Fruit fly (Drosophila melanogaster) whole organism, adult: Measurements from ENCODE around the gene Acp1.

ENCODE experiments used
- CG12768 ChIP-seq: fragments of 200-800 bp; sonication (Bioruptor generic); optimal IDR thresholded peaks from 2 replicates; lab custom pipeline; 2017; ENCODE audit warnings: missing biosample characterization, missing genetic modification characterization, mild to moderate bottlenecking, moderate library complexity, missing genetic modification reagents
- CG14711 ChIP-seq: fragments of 200-800 bp; sonication (Bioruptor generic); optimal IDR thresholded peaks from 2 replicates; lab custom pipeline; 2018; ENCODE audit warnings: missing biosample characterization, mild to moderate bottlenecking, missing genetic modification characterization, moderate library complexity
- CG1620 ChIP-seq: fragments of 200-800 bp; sonication (Bioruptor generic); optimal IDR thresholded peaks from 2 replicates; lab custom pipeline; 2016; ENCODE audit warnings: missing biosample characterization, missing genetic modification characterization
- CG7045 ChIP-seq: fragments of 200-800 bp; sonication (Bioruptor generic); optimal IDR thresholded peaks from 2 replicates; lab custom pipeline; 2017; ENCODE audit warnings: missing biosample characterization, mild to moderate bottlenecking, missing genetic modification characterization
- CG7101 ChIP-seq: fragments of 200-800 bp; sonication (Bioruptor generic); optimal IDR thresholded peaks from 2 replicates; lab custom pipeline; 2018; ENCODE audit warnings: missing biosample characterization, mild to moderate bottlenecking, missing genetic modification characterization, moderate library complexity
- Clk ChIP-seq: fragments of 200-800 bp; sonication (Bioruptor generic); optimal IDR thresholded peaks from 2 replicates; lab custom pipeline; 2017; ENCODE audit warnings: missing biosample characterization, missing genetic modification characterization
- Hr96 ChIP-seq: fragments of 200-800 bp; sonication (Bioruptor generic); optimal IDR thresholded peaks from 2 replicates; lab custom pipeline; 2016; ENCODE audit warnings: missing biosample characterization, missing genetic modification characterization
- bab1 ChIP-seq: fragments of 200-800 bp; sonication (Bioruptor generic); optimal IDR thresholded peaks from 3 replicates; lab custom pipeline; 2019; ENCODE audit warnings: missing biosample characterization, mild to moderate bottlenecking, missing genetic modification characterization, moderate library complexity
- ovo ChIP-seq: fragments of 200-800 bp; sonication (Bioruptor generic); optimal IDR thresholded peaks from 2 replicates; lab custom pipeline; 2016; ENCODE audit warnings: missing biosample characterization, missing genetic modification characterization
- pad ChIP-seq: fragments of 200-800 bp; sonication (Bioruptor generic); optimal IDR thresholded peaks from 3 replicates; lab custom pipeline; 2017; ENCODE audit warnings: missing biosample characterization, missing genetic modification characterization, mild to moderate bottlenecking, moderate library complexity, missing genetic modification reagents
- tj ChIP-seq: fragments of 200-800 bp; sonication (Bioruptor generic); optimal IDR thresholded peaks from 3 replicates; lab custom pipeline; 2017; ENCODE audit warnings: missing biosample characterization, mild to moderate bottlenecking, missing genetic modification characterization, moderate library complexity
- toe ChIP-seq: fragments of 200-800 bp; sonication (Bioruptor generic); optimal IDR thresholded peaks from 2 replicates; lab custom pipeline; 2016; ENCODE audit warnings: missing biosample characterization, missing genetic modification characterization

DNA sequence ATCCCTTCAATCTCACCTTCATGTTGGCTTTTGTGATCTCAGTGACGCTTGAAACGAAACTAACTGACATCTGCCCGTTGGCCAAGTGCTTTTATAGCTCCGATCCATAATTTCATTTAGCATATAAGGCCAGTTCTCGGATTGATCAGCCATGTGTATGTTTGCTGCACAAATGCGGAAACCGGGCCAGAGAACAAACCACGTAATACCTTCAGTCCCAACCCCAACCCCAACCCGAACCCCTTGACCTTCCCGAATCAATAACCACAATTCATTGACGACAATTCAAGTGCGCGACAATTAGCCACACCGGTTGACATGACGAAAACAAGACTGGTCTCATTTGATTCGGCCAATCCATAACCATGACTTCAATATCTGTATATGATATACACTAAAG lies 11.7 kb upstream of the Acp1 start, which contains the start of gene CG7203:
- TF ChIP-seq ovo (no peak), tj (GFP tag; lab: Kevin White, UChicago) (no peak), pad (GFP tag; lab: Kevin White, UChicago) (no peak), CG7045 (GFP tag; lab: Kevin White, UChicago) (no peak), CG14711 (tag; lab: Kevin White, UChicago) (no peak), CG1620 (GFP tag; lab: Kevin White, UChicago) (no peak), CG12768 (no peak), CG7101 (tag; lab: Kevin White, UChicago) (no peak), toe (GFP tag; lab: Kevin White, UChicago) (no peak), bab1 (GFP tag; lab: Kevin White, UChicago) (no peak), Clk (GFP tag; lab: Kevin White, UChicago) (no peak), Hr96 (no peak)
